Fruit fly (Drosophila melanogaster) whole organism, embryonic: ENCODE data around the gene Elal.
A peak's percentile ranks its signal among the peaks of the same experiment; 100 is the strongest.

Experiments used
- ATbp ChIP-seq: fragments of 200-800 bp; sonication (Bioruptor generic); optimal IDR thresholded peaks from 2 replicates; lab custom pipeline; 2017; ENCODE audit warnings: missing biosample characterization, mild to moderate bottlenecking, missing genetic modification characterization, missing genetic modification reagents
- Awh ChIP-seq: fragments of 200-800 bp; sonication (Bioruptor generic); IDR thresholded peaks from 2 replicates; pipeline ENCODE4, ENCODE4 v1.3.6; 2022; ENCODE audit warnings: missing biosample characterization, missing genetic modification characterization
- CG10209 ChIP-seq: fragments of 200-800 bp; sonication (Bioruptor generic); optimal IDR thresholded peaks from 3 replicates; lab custom pipeline; 2017; ENCODE audit warnings: missing biosample characterization, mild to moderate bottlenecking, missing genetic modification characterization, missing genetic modification reagents
- CG10321 ChIP-seq: fragments of 200-800 bp; sonication (Bioruptor generic); IDR thresholded peaks from 2 replicates; pipeline ENCODE4 v1.3.6; 2022; ENCODE audit warnings: missing biosample characterization, missing genetic modification characterization
- CG10366 ChIP-seq: fragments of 200-800 bp; sonication (Bioruptor generic); IDR thresholded peaks from 2 replicates; pipeline ENCODE4 v1.3.6; 2022; ENCODE audit warnings: missing biosample characterization, missing genetic modification characterization
- CG11093 ChIP-seq: fragments of 200-800 bp; sonication (Bioruptor generic); IDR thresholded peaks from 3 replicates; pipeline ENCODE4 v1.3.6; 2022; ENCODE audit warnings: missing biosample characterization, missing genetic modification characterization
- CG13894 ChIP-seq: fragments of 200-800 bp; sonication (Bioruptor generic); optimal IDR thresholded peaks from 3 replicates; lab custom pipeline; 2018; ENCODE audit warnings: missing biosample characterization, mild to moderate bottlenecking, missing genetic modification characterization, moderate library complexity
- CG14050 ChIP-seq: fragments of 200-800 bp; sonication (Bioruptor generic); IDR thresholded peaks from 3 replicates; pipeline ENCODE4 v1.3.6; 2022; ENCODE audit warnings: missing biosample characterization, missing genetic modification characterization
- CG15011 ChIP-seq: fragments of 200-800 bp; sonication (Bioruptor generic); optimal IDR thresholded peaks from 3 replicates; lab custom pipeline; 2018; ENCODE audit warnings: missing biosample characterization, mild to moderate bottlenecking, missing genetic modification characterization
- CG15514 ChIP-seq: fragments of 200-800 bp; sonication (Bioruptor generic); optimal IDR thresholded peaks from 3 replicates; lab custom pipeline; 2017; ENCODE audit warnings: missing biosample characterization, missing genetic modification characterization, mild to moderate bottlenecking, moderate library complexity, missing genetic modification reagents
- CG15601 ChIP-seq: fragments of 200-800 bp; sonication (Bioruptor generic); optimal IDR thresholded peaks from 3 replicates; lab custom pipeline; 2019; ENCODE audit warnings: missing biosample characterization, mild to moderate bottlenecking, missing genetic modification characterization, moderate library complexity
- CG1647 ChIP-seq: fragments of 200-800 bp; sonication (Bioruptor generic); optimal IDR thresholded peaks from 3 replicates; lab custom pipeline; 2016; ENCODE audit warnings: missing biosample characterization, missing genetic modification characterization
- CG2889 ChIP-seq: fragments of 200-800 bp; sonication (Bioruptor generic); IDR thresholded peaks from 3 replicates; pipeline ENCODE4 v1.3.6; 2022; ENCODE audit warnings: missing biosample characterization, missing genetic modification characterization
- CG33213 ChIP-seq: fragments of 200-800 bp; sonication (Bioruptor generic); optimal IDR thresholded peaks from 3 replicates; lab custom pipeline; 2016; ENCODE audit warnings: missing biosample characterization, missing genetic modification characterization
- CG43689 ChIP-seq: fragments of 200-800 bp; sonication (Bioruptor generic); IDR thresholded peaks from 2 replicates; pipeline ENCODE4 v1.3.6; 2022; ENCODE audit warnings: missing biosample characterization, missing genetic modification characterization
- CG4424 ChIP-seq: fragments of 200-800 bp; sonication (Bioruptor generic); optimal IDR thresholded peaks from 3 replicates; lab custom pipeline; 2016; ENCODE audit warnings: missing biosample characterization, missing genetic modification characterization
- CG5245 ChIP-seq: fragments of 200-800 bp; sonication (Bioruptor generic); optimal IDR thresholded peaks from 3 replicates; lab custom pipeline; 2016; ENCODE audit warnings: missing biosample characterization, missing genetic modification characterization
- CG7271 ChIP-seq: fragments of 200-800 bp; sonication (Bioruptor generic); optimal IDR thresholded peaks from 2 replicates; lab custom pipeline; 2018; ENCODE audit warnings: missing biosample characterization, mild to moderate bottlenecking, missing genetic modification characterization, moderate library complexity
- CG8388 ChIP-seq: fragments of 200-800 bp; sonication (Bioruptor generic); optimal IDR thresholded peaks from 2 replicates; lab custom pipeline; 2019; ENCODE audit warnings: missing biosample characterization, mild to moderate bottlenecking, missing genetic modification characterization, moderate library complexity
- CG8924 ChIP-seq: fragments of 200-800 bp; optimal IDR thresholded peaks from 3 replicates; lab custom pipeline; 2019; ENCODE audit warnings: missing biosample characterization, mild to moderate bottlenecking, missing genetic modification characterization, moderate library complexity
- Doc2 ChIP-seq: fragments of 200-800 bp; sonication (Bioruptor generic); IDR thresholded peaks from 2 replicates; pipeline ENCODE4 v1.3.6; 2022; ENCODE audit warnings: missing biosample characterization, missing genetic modification characterization
- Doc3 ChIP-seq: fragments of 200-800 bp; sonication (Bioruptor generic); IDR thresholded peaks from 3 replicates; pipeline ENCODE4 v1.3.6; 2022; ENCODE audit warnings: missing biosample characterization, missing genetic modification characterization; ENCODE audit not compliant: partially characterized antibody
- Dref ChIP-seq: fragments of 200-800 bp; sonication (Bioruptor generic); IDR thresholded peaks from 2 replicates; pipeline ENCODE4 v1.3.6; 2022; ENCODE audit warnings: missing biosample characterization, missing genetic modification characterization
- Elba2 ChIP-seq: fragments of 200-800 bp; sonication (Bioruptor generic); optimal IDR thresholded peaks from 3 replicates; lab custom pipeline; 2016; ENCODE audit warnings: missing biosample characterization, missing genetic modification characterization
- H15 ChIP-seq: fragments of 200-800 bp; sonication (Bioruptor generic); IDR thresholded peaks from 3 replicates; pipeline ENCODE4 v1.3.6; 2022; ENCODE audit warnings: missing biosample characterization, missing genetic modification characterization
- Hey ChIP-seq: fragments of 200-800 bp; sonication (Bioruptor generic); optimal IDR thresholded peaks from 3 replicates; lab custom pipeline; 2018; ENCODE audit warnings: missing biosample characterization, mild to moderate bottlenecking, missing genetic modification characterization
- HmgZ ChIP-seq: fragments of 200-800 bp; sonication (Bioruptor generic); optimal IDR thresholded peaks from 2 replicates; lab custom pipeline; 2018; ENCODE audit warnings: missing biosample characterization, mild to moderate bottlenecking, missing genetic modification characterization
- Hr3 ChIP-seq: fragments of 200-800 bp; sonication (Bioruptor generic); optimal IDR thresholded peaks from 3 replicates; lab custom pipeline; 2016; ENCODE audit warnings: missing biosample characterization, missing genetic modification characterization
- Ptx1 ChIP-seq: fragments of 200-800 bp; sonication (Bioruptor generic); IDR thresholded peaks from 2 replicates; pipeline ENCODE4 v1.3.6; 2022; ENCODE audit warnings: missing biosample characterization, missing genetic modification characterization
- Sry-β ChIP-seq: fragments of 200-800 bp; sonication (Bioruptor generic); optimal IDR thresholded peaks from 2 replicates; lab custom pipeline; 2018; ENCODE audit warnings: missing biosample characterization, mild to moderate bottlenecking, missing genetic modification characterization, moderate library complexity
- Tbp ChIP-seq: fragments of >200 bp; optimal IDR thresholded peaks from 2 replicates; lab custom pipeline; 2018; ENCODE audit warnings: missing biosample characterization, missing genetic modification characterization
- Trl ChIP-seq, 3 experiments: fragments of >200 bp in 2 of 3; fragments of 200-800 bp in 1 of 3; sonication (Bioruptor generic) in 1 of 3; optimal IDR thresholded peaks; 2 replicates in 1 of 3; 3 replicates in 2 of 3; lab custom pipeline; 2016 to 2017; ENCODE audit warnings: missing biosample characterization in 1 of 3, missing genetic modification characterization in 1 of 3
- al ChIP-seq: fragments of 200-800 bp; sonication (Bioruptor generic); IDR thresholded peaks from 2 replicates; pipeline ENCODE4 v1.3.6; 2022; ENCODE audit warnings: missing biosample characterization, missing genetic modification characterization
- aop ChIP-seq: fragments of 200-800 bp; sonication (Bioruptor generic); IDR thresholded peaks from 2 replicates; pipeline ENCODE4 v1.3.6; 2022; ENCODE audit warnings: missing biosample characterization, missing genetic modification characterization
- chm ChIP-seq: fragments of 200-800 bp; sonication (Bioruptor generic); IDR thresholded peaks from 2 replicates; pipeline ENCODE4 v1.3.6; 2022; ENCODE audit warnings: missing biosample characterization, missing genetic modification characterization
- croc ChIP-seq: fragments of 200-800 bp; sonication (Bioruptor generic); conservative IDR thresholded peaks from 3 replicates; pipeline ENCODE4 v1.3.6; 2022; ENCODE audit warnings: missing biosample characterization, missing genetic modification characterization
- crol ChIP-seq: fragments of 200-800 bp; sonication (Bioruptor generic); IDR thresholded peaks from 2 replicates; pipeline ENCODE4 v1.3.6; 2022; ENCODE audit warnings: missing biosample characterization, missing genetic modification characterization
- dpn ChIP-seq, 2 experiments: fragments of 200-800 bp; sonication (Bioruptor generic); optimal IDR thresholded peaks; 3 replicates each; lab custom pipeline; 2016; ENCODE audit warnings: missing biosample characterization in 2 of 2, missing genetic modification characterization in 2 of 2
- esg ChIP-seq: fragments of 200-800 bp; sonication (Bioruptor generic); conservative IDR thresholded peaks from 2 replicates; pipeline ENCODE4 v1.3.6; 2022; ENCODE audit warnings: missing biosample characterization, missing genetic modification characterization
- fu2 ChIP-seq: fragments of 200-800 bp; sonication (Bioruptor generic); optimal IDR thresholded peaks from 2 replicates; lab custom pipeline; 2016; ENCODE audit warnings: missing biosample characterization, missing genetic modification characterization
- hb ChIP-seq: fragments of 200-800 bp; sonication (Bioruptor generic); IDR thresholded peaks from 3 replicates; pipeline ENCODE4 v1.3.6; 2022; ENCODE audit warnings: missing biosample characterization, missing genetic modification characterization; ENCODE audit not compliant: partially characterized antibody
- kni ChIP-seq: fragments of 200-800 bp; sonication (Bioruptor generic); optimal IDR thresholded peaks from 3 replicates; lab custom pipeline; 2017; ENCODE audit warnings: mild to moderate bottlenecking, missing biosample characterization, missing genetic modification reagents, missing genetic modification characterization
- maf-S ChIP-seq: fragments of 200-800 bp; sonication (Bioruptor generic); optimal IDR thresholded peaks from 2 replicates; lab custom pipeline; 2016; ENCODE audit warnings: missing biosample characterization, missing genetic modification characterization
- nmo ChIP-seq: fragments of 200-800 bp; sonication (Bioruptor generic); optimal IDR thresholded peaks from 2 replicates; lab custom pipeline; 2018; ENCODE audit warnings: missing biosample characterization, mild to moderate bottlenecking, missing genetic modification characterization, moderate library complexity
- run ChIP-seq: fragments of 200-800 bp; sonication (Bioruptor generic); optimal IDR thresholded peaks from 3 replicates; lab custom pipeline; 2018; ENCODE audit warnings: missing biosample characterization, mild to moderate bottlenecking, missing genetic modification characterization
- shn ChIP-seq: fragments of 200-800 bp; sonication (Bioruptor generic); optimal IDR thresholded peaks from 3 replicates; lab custom pipeline; 2016; ENCODE audit warnings: missing biosample characterization, missing genetic modification characterization
- unc-4 ChIP-seq: fragments of 200-800 bp; sonication (Bioruptor generic); IDR thresholded peaks from 2 replicates; pipeline ENCODE4 v1.3.6; 2022; ENCODE audit warnings: missing biosample characterization, missing genetic modification characterization; ENCODE audit not compliant: partially characterized antibody
- zfh1 ChIP-seq: fragments of 200-800 bp; sonication (Bioruptor generic); IDR thresholded peaks from 3 replicates; pipeline ENCODE4 v1.3.6; 2022; ENCODE audit warnings: missing biosample characterization, missing genetic modification characterization

Gene Elal

dm6 chr3R:24829887-24830351, 35.2 kb upstream of the Elal start, which contains the start of the genes Kaz and CG43273 (continued):
- no peak for TF ChIP-seq CG33213 (GFP tag; lab: Kevin White, UChicago)
- peak; percentile 43 for TF ChIP-seq CG15601 (tag; lab: Kevin White, UChicago)
- no peak for TF ChIP-seq fu2 (GFP tag; lab: Kevin White, UChicago)
- peak; percentile 25; the same call in 1 of the 2 replicates for TF ChIP-seq esg (GFP tag; lab: Robert Waterston, UW)
- no peak for TF ChIP-seq CG15011 (GFP tag; lab: Kevin White, UChicago)
- peak; percentile 75 for TF ChIP-seq Ptx1
- no peak for TF ChIP-seq Trl (optimal IDR thresholded peaks at IDR 0.05; lab: Kevin White, UChicago)
- TF ChIP-seq Trl (GFP tag; optimal IDR thresholded peaks at IDR 0.05; lab: Kevin White, UChicago): no peak
- no peak for TF ChIP-seq unc-4
- TF ChIP-seq nmo (GFP tag; lab: Kevin White, UChicago): peak; percentile 83
- TF ChIP-seq crol (GFP tag; lab: Robert Waterston, UW): no peak
- TF ChIP-seq croc: no peak
- peak; percentile 49; the same call in 1 of the 2 replicates for TF ChIP-seq CG10366 (GFP tag; lab: Robert Waterston, UW)
- peak in 1 of 2 experiments; percentile 68 for TF ChIP-seq dpn (GFP tag; optimal IDR thresholded peaks at IDR 0.05; lab: Kevin White, UChicago)
- no peak for TF ChIP-seq kni (GFP tag; lab: Kevin White, UChicago)
- TF ChIP-seq chm (GFP tag; lab: Robert Waterston, UW): peak; percentile 19; the same call in 1 of the 2 replicates
- peak; percentile 37 for TF ChIP-seq CG10209 (GFP tag; lab: Kevin White, UChicago)
- peak; percentile 100 for TF ChIP-seq Sry-β (GFP tag; lab: Kevin White, UChicago)
- TF ChIP-seq CG15514: peak; percentile 37
- TF ChIP-seq CG4424 (GFP tag; lab: Kevin White, UChicago): peak; percentile 51
- TF ChIP-seq Elba2 (GFP tag; lab: Kevin White, UChicago): no peak
- no peak for TF ChIP-seq CG1647 (GFP tag; lab: Kevin White, UChicago)
- TF ChIP-seq Doc2 (GFP tag; lab: Robert Waterston, UW): no peak
- TF ChIP-seq CG11093 (GFP tag; lab: Robert Waterston, UW): no peak
- no peak for TF ChIP-seq hb (GFP tag; lab: Robert Waterston, UW)
- TF ChIP-seq CG7271 (tag; lab: Kevin White, UChicago): peak; percentile 2
- peak; percentile 34; the same call in 1 of the 3 replicates for TF ChIP-seq zfh1 (GFP tag; lab: Robert Waterston, UW)
- TF ChIP-seq aop (GFP tag; lab: Robert Waterston, UW): no peak
- TF ChIP-seq Doc3 (GFP tag; lab: Robert Waterston, UW): no peak
- TF ChIP-seq CG10321: no peak
- TF ChIP-seq Awh: no peak
- no peak for TF ChIP-seq CG8388
- peak; percentile 48 for TF ChIP-seq Hr3
- TF ChIP-seq HmgZ: peak; percentile 74
- TF ChIP-seq Hey (tag; lab: Kevin White, UChicago): no peak
- TF ChIP-seq run: no peak
- TF ChIP-seq CG14050 (GFP tag; lab: Robert Waterston, UW): no peak
- TF ChIP-seq ATbp (GFP tag; lab: Kevin White, UChicago): no peak
- no peak for TF ChIP-seq CG13894 (tag; lab: Kevin White, UChicago)
- TF ChIP-seq, all 482 proteins: peak for 144

DNA sequence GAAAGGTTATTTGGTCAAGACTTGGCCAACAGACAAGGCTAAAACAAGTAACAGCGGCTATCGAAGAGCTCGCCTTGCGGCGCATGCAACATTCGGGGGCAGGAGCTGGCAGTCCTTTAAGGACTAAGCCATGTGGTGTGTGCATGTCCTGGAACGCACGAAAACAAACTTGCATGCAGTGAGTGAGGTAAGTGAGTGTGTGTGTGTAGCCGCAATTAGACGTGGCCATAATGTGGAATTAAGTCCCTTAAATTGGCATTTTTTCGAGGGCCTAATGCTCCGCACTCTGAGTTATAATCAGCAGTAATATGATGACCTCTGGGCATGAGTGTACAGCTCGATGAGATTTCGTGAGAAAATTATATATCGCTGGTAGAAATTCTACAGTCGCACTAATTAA, 31.5 kb upstream of the Elal start, which contains the start of gene sosie:
Gene sosie, plus strand, starts transcription at position 301 of the 400 bp plus-strand sequence.
- TF ChIP-seq CG1647 (GFP tag; lab: Kevin White, UChicago): no peak
- TF ChIP-seq Tbp (GFP tag; lab: Kevin White, UChicago): no peak
- no peak for TF ChIP-seq Dref (GFP tag; lab: Robert Waterston, UW)
- no peak for TF ChIP-seq CG2889 (GFP tag; lab: Robert Waterston, UW)
- TF ChIP-seq CG13894 (tag; lab: Kevin White, UChicago): no peak
- TF ChIP-seq maf-S (GFP tag; lab: Kevin White, UChicago): no peak
- no peak for TF ChIP-seq CG8924 (tag; lab: Kevin White, UChicago)
- TF ChIP-seq CG5245 (GFP tag; lab: Kevin White, UChicago): no peak
- TF ChIP-seq H15 (GFP tag; lab: Robert Waterston, UW): no peak
- no peak for TF ChIP-seq al (GFP tag; lab: Robert Waterston, UW)
- TF ChIP-seq shn: no peak
- no peak for TF ChIP-seq CG43689
- no peak for TF ChIP-seq CG14050 (GFP tag; lab: Robert Waterston, UW)
- no peak for TF ChIP-seq Elba2 (GFP tag; lab: Kevin White, UChicago)
